Fruit fly (Drosophila melanogaster): Measurements from ENCODE around the gene Oga.
A peak's percentile ranks its signal among the peaks of the same experiment; 100 is the strongest.

Oga gene

DNA sequence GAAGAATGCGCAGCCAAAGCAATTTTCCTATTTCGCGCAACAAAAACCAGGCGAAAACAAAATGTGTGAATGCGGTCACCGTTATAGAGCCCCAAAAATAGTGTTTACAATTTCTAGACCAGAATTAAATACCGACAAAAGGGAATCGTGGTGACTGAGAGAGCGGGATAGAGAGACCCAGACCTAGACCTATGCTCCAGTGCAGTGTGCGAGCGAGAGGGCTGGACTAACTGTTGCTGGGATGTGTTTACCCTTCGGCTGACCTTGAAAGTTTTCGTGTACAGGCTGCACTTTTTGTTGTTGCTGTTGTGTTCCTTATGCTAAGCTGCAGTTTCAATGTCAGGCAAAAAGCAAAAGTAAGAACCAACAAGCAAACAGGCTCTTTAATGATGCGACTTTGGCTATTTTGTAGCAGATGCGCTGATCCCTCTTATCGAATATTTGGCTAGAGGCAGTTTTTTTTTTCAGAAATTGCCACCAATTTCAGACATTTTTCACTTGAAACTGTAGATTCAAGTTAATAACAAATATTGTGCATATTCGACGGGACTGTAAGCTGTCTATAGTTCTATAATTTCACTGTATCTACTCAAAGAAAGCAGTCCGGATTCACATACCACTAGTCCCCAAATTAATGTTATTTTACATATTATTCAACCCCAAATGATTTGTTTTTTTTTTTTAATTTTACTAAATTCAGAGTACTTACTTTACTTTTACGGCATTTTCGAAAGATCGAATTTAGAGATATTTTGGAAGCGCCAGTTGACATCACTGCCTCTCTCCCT lies 32.1 kb upstream of the Oga start (continued):
- no peak for TF ChIP-seq Abd-B (GFP tag; optimal IDR thresholded peaks at IDR 0.05)
- TF ChIP-seq CG18262 (tag; optimal IDR thresholded peaks at IDR 0.05), result peak; percentile 38
- no peak for TF ChIP-seq trem (tag; optimal IDR thresholded peaks at IDR 0.05)
- TF ChIP-seq CG34422 (GFP tag; IDR thresholded peaks at IDR 0.05), result no peak
- peak; percentile 33 for TF ChIP-seq ind (GFP tag; optimal IDR thresholded peaks at IDR 0.05)
- TF ChIP-seq Sry-δ (GFP tag; optimal IDR thresholded peaks at IDR 0.05), result no peak
- no peak for TF ChIP-seq wek (GFP tag; optimal IDR thresholded peaks at IDR 0.05)
- peak; percentile 93 for TF ChIP-seq Sry-β (GFP tag; optimal IDR thresholded peaks at IDR 0.05)
- peak; percentile 16 for TF ChIP-seq Sox102F (GFP tag; optimal IDR thresholded peaks at IDR 0.05)
- TF ChIP-seq tll (GFP tag; optimal IDR thresholded peaks at IDR 0.05), result peak; percentile 4 to 37
- peak; percentile 38 for TF ChIP-seq nmo (GFP tag; optimal IDR thresholded peaks at IDR 0.05)
- no peak for TF ChIP-seq NfI (GFP tag; optimal IDR thresholded peaks at IDR 0.05)
- TF ChIP-seq NC2β (GFP tag; optimal IDR thresholded peaks at IDR 0.05), result peak; percentile 2
- TF ChIP-seq CG10209 (GFP tag; optimal IDR thresholded peaks at IDR 0.05), result peak; percentile 43
- TF ChIP-seq ham (GFP tag; IDR thresholded peaks at IDR 0.05), result no peak
- peak; percentile 46 for TF ChIP-seq CG12391 (tag; optimal IDR thresholded peaks at IDR 0.05)
- TF ChIP-seq repo (GFP tag; optimal IDR thresholded peaks at IDR 0.05), result no peak
- 0 out of 3 replicates have a peak, but pooled peaks have one; percentile 46 for TF ChIP-seq CG3726 (GFP tag; IDR thresholded peaks at IDR 0.05)
- no peak for TF ChIP-seq CG13894 (tag; optimal IDR thresholded peaks at IDR 0.05)
- peak; percentile 7 for TF ChIP-seq fd96Cb (tag; optimal IDR thresholded peaks at IDR 0.05)
- TF ChIP-seq pfk (GFP tag; optimal IDR thresholded peaks at IDR 0.05), result no peak
- no peak for TF ChIP-seq grn (GFP tag; optimal IDR thresholded peaks at IDR 0.05)
- TF ChIP-seq CG14860 (GFP tag; IDR thresholded peaks at IDR 0.05; ENCODE audit: partially characterized antibody), result no peak
- TF ChIP-seq dmrt99B (tag; optimal IDR thresholded peaks at IDR 0.05), result peak; percentile 54
- TF ChIP-seq CG10274 (GFP tag; optimal IDR thresholded peaks at IDR 0.05), result peak; percentile 17
- TF ChIP-seq Atf-2 (GFP tag; optimal IDR thresholded peaks at IDR 0.05), result peak; percentile 23
- TF ChIP-seq tio (GFP tag; optimal IDR thresholded peaks at IDR 0.05), result peak; percentile 48
- 0 out of 2 replicates have a peak, but pooled peaks have one; percentile 15 for TF ChIP-seq CG9215 (GFP tag; IDR thresholded peaks at IDR 0.05)
- TF ChIP-seq CG11504 (tag; optimal IDR thresholded peaks at IDR 0.05), result peak; percentile 63
- peak; percentile 32 for TF ChIP-seq ems (GFP tag; optimal IDR thresholded peaks at IDR 0.05)
- TF ChIP-seq CG34224 (GFP tag; IDR thresholded peaks at IDR 0.05; ENCODE audit: partially characterized antibody), result no peak
- peak; percentile 9 to 12 for TF ChIP-seq dpn (GFP tag; optimal IDR thresholded peaks at IDR 0.05)
- no peak for TF ChIP-seq Ets65A (GFP tag)
- peak; percentile 55 for TF ChIP-seq kni (GFP tag; optimal IDR thresholded peaks at IDR 0.05)
- 0 out of 2 replicates have a peak, but pooled peaks have one; percentile 27 for TF ChIP-seq CG31441 (GFP tag; IDR thresholded peaks at IDR 0.05)
- TF ChIP-seq bbx (GFP tag; IDR thresholded peaks at IDR 0.05; ENCODE audit: partially characterized antibody), result peak; percentile 12; the same call in 1 of the 2 replicates
- TF ChIP-seq CG30403 (GFP tag; optimal IDR thresholded peaks at IDR 0.05), result peak; percentile 54
- TF ChIP-seq p53 (GFP tag; optimal IDR thresholded peaks at IDR 0.05), result no peak
- peak; percentile 47 for TF ChIP-seq Oli (tag; optimal IDR thresholded peaks at IDR 0.05)
- peak; percentile 18 for TF ChIP-seq Hsf (GFP tag; optimal IDR thresholded peaks at IDR 0.05)
- TF ChIP-seq Trl (optimal IDR thresholded peaks at IDR 0.05), result no peak
- no peak for TF ChIP-seq Trl (GFP tag; optimal IDR thresholded peaks at IDR 0.05)
- no peak for TF ChIP-seq mld (GFP tag; IDR thresholded peaks at IDR 0.05; ENCODE audit: partially characterized antibody)
- peak; percentile 21 for TF ChIP-seq bab2 (GFP tag; optimal IDR thresholded peaks at IDR 0.05)
- TF ChIP-seq HLHmδ (GFP tag; optimal IDR thresholded peaks at IDR 0.05), result no peak
- peak; percentile 16; the same call in 2 of the 3 replicates for TF ChIP-seq tgo (GFP tag; IDR thresholded peaks at IDR 0.05)
- no peak for TF ChIP-seq sna (GFP tag; IDR thresholded peaks at IDR 0.05; ENCODE audit: partially characterized antibody)
- peak; percentile 20 for TF ChIP-seq CG30431 (GFP tag; optimal IDR thresholded peaks at IDR 0.05)
